Worm (Caenorhabditis elegans) whole organism, L3 larva: ENCODE data around the gene ubh-1.
A peak's percentile ranks its signal among the peaks of the same experiment; 100 is the strongest.

Source experiments
- elt-1 ChIP-seq: fragments of 150-350 bp; optimal IDR thresholded peaks from 2 replicates; lab custom pipeline; 2014; ENCODE audit warnings: missing biosample characterization, missing genetic modification characterization
- elt-2 ChIP-seq: sonication (generic microtip); optimal IDR thresholded peaks from 2 replicates; lab custom pipeline; 2016; ENCODE audit warnings: missing genetic modification reagents, mild to moderate bottlenecking, missing genetic modification characterization, missing compliant biosample characterization
- elt-3 ChIP-seq, 3 experiments: fragments of 150-350 bp in 1 of 3; sonication (generic microtip) in 2 of 3; optimal IDR thresholded peaks; 2 replicates in 2 of 3; 4 replicates in 1 of 3; lab custom pipeline; 2014 to 2017; ENCODE audit warnings: missing biosample characterization in 3 of 3, missing genetic modification characterization in 3 of 3
- jun-1 ChIP-seq: fragments of 150-350 bp; optimal IDR thresholded peaks from 2 replicates; lab custom pipeline; 2014; ENCODE audit warnings: missing biosample characterization, missing genetic modification reagents, missing genetic modification characterization
- mdl-1 ChIP-seq: fragments of 150-350 bp; optimal IDR thresholded peaks from 2 replicates; lab custom pipeline; 2014; ENCODE audit warnings: missing biosample characterization, missing genetic modification characterization

- TF ChIP-seq elt-3 (tag; optimal IDR thresholded peaks at IDR 0.05; lab: Kevin White, UChicago) (no peak), jun-1 (tag; lab: Kevin White, UChicago) (no peak), mdl-1 (tag; lab: Kevin White, UChicago) (no peak), elt-2 (peak; percentile 37), elt-1 (no peak)
These were observed 12.3 kb downstream of the ubh-1 start, which contains the start of gene W01A11.1 for ce11 chrV:6498903-6499302.
